Fruit fly (Drosophila melanogaster) whole organism, wandering third instar larva: ENCODE measurements around the gene CG43181.
A peak's percentile ranks its signal among the peaks of the same experiment; 100 is the strongest.

Experiments used
- CG9705 ChIP-seq: fragments of 200-800 bp; sonication (Bioruptor generic); optimal IDR thresholded peaks from 2 replicates; lab custom pipeline; 2018; ENCODE audit warnings: missing biosample characterization, mild to moderate bottlenecking, missing genetic modification characterization
- CrebA ChIP-seq: fragments of 200-800 bp; sonication (Bioruptor generic); optimal IDR thresholded peaks from 2 replicates; lab custom pipeline; 2016; ENCODE audit warnings: missing biosample characterization, mild to moderate bottlenecking, missing genetic modification characterization, borderline replicate concordance
- Dfd ChIP-seq: fragments of >200 bp; optimal IDR thresholded peaks from 2 replicates; lab custom pipeline; 2017; ENCODE audit warnings: missing biosample characterization, missing genetic modification characterization
- Dif ChIP-seq: fragments of 200-275, 200-300 bp; sonication (Bioruptor generic); optimal IDR thresholded peaks from 2 replicates; lab custom pipeline; 2018; ENCODE audit warnings: missing biosample characterization, missing genetic modification characterization; ENCODE audit not compliant: partially characterized antibody
- GATAd ChIP-seq: sonication (Bioruptor generic); optimal IDR thresholded peaks from 2 replicates; lab custom pipeline; 2016; ENCODE audit warnings: missing biosample characterization, missing genetic modification characterization
- HLH106 ChIP-seq: fragments of 200-800 bp; optimal IDR thresholded peaks from 3 replicates; lab custom pipeline; 2019; ENCODE audit warnings: missing biosample characterization, mild to moderate bottlenecking, missing genetic modification characterization, moderate library complexity
- Hnf4 ChIP-seq: fragments of 200-800 bp; sonication (Bioruptor generic); optimal IDR thresholded peaks from 2 replicates; lab custom pipeline; 2016; ENCODE audit warnings: missing biosample characterization, mild to moderate bottlenecking, missing genetic modification characterization
- Hr78 ChIP-seq: fragments of >200 bp; optimal IDR thresholded peaks from 2 replicates; lab custom pipeline; 2017; ENCODE audit warnings: missing biosample characterization, missing genetic modification characterization
- Hr83 ChIP-seq: fragments of 200-300 bp; sonication (Bioruptor generic); optimal IDR thresholded peaks from 2 replicates; lab custom pipeline; 2016; ENCODE audit warnings: missing biosample characterization, mild to moderate bottlenecking, missing genetic modification characterization, moderate library complexity; ENCODE audit not compliant: poor library complexity, severe bottlenecking
- Jra ChIP-seq: sonication (Bioruptor generic); optimal IDR thresholded peaks from 2 replicates; lab custom pipeline; 2016; ENCODE audit warnings: missing biosample characterization, missing genetic modification characterization
- N ChIP-seq: fragments of >200 bp; optimal IDR thresholded peaks from 2 replicates; lab custom pipeline; 2018; ENCODE audit warnings: missing biosample characterization, missing external identifiers, missing genetic modification characterization
- OdsH ChIP-seq: fragments of 200-800 bp; sonication (Bioruptor generic); optimal IDR thresholded peaks from 2 replicates; lab custom pipeline; 2016; ENCODE audit warnings: missing biosample characterization, mild to moderate bottlenecking, missing genetic modification characterization
- Rel ChIP-seq, 2 experiments: fragments of 200-800 bp; sonication (Bioruptor generic) in 1 of 2; optimal IDR thresholded peaks; 2 replicates in 1 of 2; 3 replicates in 1 of 2; lab custom pipeline; 2016 to 2019; ENCODE audit warnings: mild to moderate bottlenecking in 2 of 2, missing biosample characterization in 2 of 2, missing genetic modification characterization in 2 of 2, moderate library complexity in 1 of 2
- Sp1 ChIP-seq: fragments of 200-800 bp; sonication (Bioruptor generic); optimal IDR thresholded peaks from 3 replicates; lab custom pipeline; 2019; ENCODE audit warnings: missing biosample characterization, mild to moderate bottlenecking, missing genetic modification characterization, moderate library complexity
- Vsx2 ChIP-seq: fragments of 200-300, 225-300 bp; sonication (Bioruptor generic); optimal IDR thresholded peaks from 2 replicates; lab custom pipeline; 2018; ENCODE audit warnings: missing biosample characterization, missing genetic modification characterization; ENCODE audit not compliant: partially characterized antibody
- br ChIP-seq: fragments of 200-800 bp; sonication (Bioruptor generic); optimal IDR thresholded peaks from 2 replicates; lab custom pipeline; 2016; ENCODE audit warnings: missing biosample characterization, missing genetic modification characterization
- dl ChIP-seq, 2 experiments: fragments of 175-275, 200-275 bp in 1 of 2; fragments of 200-275 bp in 1 of 2; sonication (Bioruptor generic); optimal IDR thresholded peaks; lab custom pipeline; 2018; ENCODE audit warnings: mild to moderate bottlenecking in 2 of 2, missing biosample characterization in 2 of 2, missing genetic modification characterization in 2 of 2, moderate library complexity in 2 of 2; ENCODE audit not compliant: partially characterized antibody in 2 of 2, insufficient read depth in 1 of 2
- dmrt93B ChIP-seq: fragments of 200-800 bp; sonication (Bioruptor generic); optimal IDR thresholded peaks from 2 replicates; lab custom pipeline; 2018; ENCODE audit warnings: missing biosample characterization, mild to moderate bottlenecking, missing genetic modification characterization
- ey ChIP-seq: fragments of 200-800 bp; sonication (Bioruptor generic); optimal IDR thresholded peaks from 2 replicates; lab custom pipeline; 2016; ENCODE audit warnings: missing biosample characterization, missing genetic modification characterization
- foxo ChIP-seq, 2 experiments: fragments of 200-800 bp; sonication (Bioruptor generic); optimal IDR thresholded peaks; 2 replicates in 1 of 2; 3 replicates in 1 of 2; lab custom pipeline; 2016 to 2017; ENCODE audit warnings: missing biosample characterization in 2 of 2, missing genetic modification characterization in 2 of 2
- fru ChIP-seq: fragments of 200-800 bp; sonication (Bioruptor generic); optimal IDR thresholded peaks from 3 replicates; lab custom pipeline; 2016; ENCODE audit warnings: missing biosample characterization, mild to moderate bottlenecking, missing genetic modification characterization
- h ChIP-seq: fragments of 200-800 bp; sonication (Bioruptor generic); optimal IDR thresholded peaks from 3 replicates; lab custom pipeline; 2016; ENCODE audit warnings: missing biosample characterization, mild to moderate bottlenecking, missing genetic modification characterization
- lola ChIP-seq: fragments of >200 bp; optimal IDR thresholded peaks from 2 replicates; lab custom pipeline; 2017; ENCODE audit warnings: missing biosample characterization, missing genetic modification characterization
- pan ChIP-seq: fragments of >200 bp; optimal IDR thresholded peaks from 2 replicates; lab custom pipeline; 2017
- psq ChIP-seq: fragments of 200-800 bp; sonication (Bioruptor generic); optimal IDR thresholded peaks from 3 replicates; lab custom pipeline; 2017; ENCODE audit warnings: missing biosample characterization, mild to moderate bottlenecking, missing genetic modification characterization, moderate library complexity
- sage ChIP-seq: fragments of 200-800 bp; sonication (Bioruptor generic); optimal IDR thresholded peaks from 2 replicates; lab custom pipeline; 2016; ENCODE audit warnings: missing biosample characterization, mild to moderate bottlenecking, missing genetic modification characterization
- sv ChIP-seq: fragments of 200-800 bp; sonication (Bioruptor generic); optimal IDR thresholded peaks from 3 replicates; lab custom pipeline; 2016; ENCODE audit warnings: missing biosample characterization, missing genetic modification characterization
- usp ChIP-seq: fragments of >200 bp; optimal IDR thresholded peaks from 2 replicates; lab custom pipeline; 2017; ENCODE audit warnings: missing biosample characterization, missing genetic modification characterization

CG43181 gene

dm6 chrX:334624-335292 lies 15.6 kb upstream of the CG43181 start:
- peak; percentile 20 for TF ChIP-seq Dif (GFP tag; lab: Kevin White, UChicago)
- TF ChIP-seq HLH106 (tag; lab: Kevin White, UChicago): no peak
- peak; percentile 59 for TF ChIP-seq Vsx2
- TF ChIP-seq psq: no peak
- TF ChIP-seq foxo (GFP tag; optimal IDR thresholded peaks at IDR 0.05; lab: Kevin White, UChicago): peak in 1 of 2 experiments; percentile 10
- TF ChIP-seq fru (GFP tag; lab: Kevin White, UChicago): peak; percentile 10
- TF ChIP-seq sage (GFP tag; lab: Kevin White, UChicago): no peak
- TF ChIP-seq h: peak; percentile 7
- peak; percentile 26 to 50 for TF ChIP-seq dl (GFP tag; optimal IDR thresholded peaks at IDR 0.05; lab: Kevin White, UChicago; ENCODE audit: insufficient read depth in 1 of 2, partially characterized antibody in 2 of 2)

DNA sequence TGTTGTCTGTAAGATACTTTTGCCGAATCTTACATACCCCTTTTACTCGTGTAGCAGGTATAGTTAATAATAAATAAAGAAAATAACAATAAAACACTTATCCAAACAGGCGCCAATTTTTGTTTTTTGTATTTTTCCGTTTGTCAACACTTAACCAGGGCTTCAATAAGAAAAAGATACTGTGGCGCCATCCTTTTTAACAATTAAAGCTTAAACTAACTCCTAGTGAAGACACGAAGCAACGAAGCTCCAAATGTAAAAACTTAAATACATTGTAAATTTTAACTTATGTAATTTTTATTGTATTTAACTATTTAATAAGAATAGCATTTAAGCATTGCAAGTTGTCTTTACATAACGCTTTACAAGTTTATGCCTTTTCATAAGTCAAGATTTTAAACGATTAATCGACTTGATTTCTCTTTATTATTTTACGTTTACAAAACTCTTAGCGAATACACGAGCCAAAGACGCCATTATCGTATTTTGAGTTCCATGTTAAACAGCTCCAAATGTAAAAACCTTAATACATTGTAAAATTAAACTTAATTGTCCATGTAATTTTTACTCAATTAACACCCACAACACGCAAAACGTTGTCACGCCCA lies 13.6 kb upstream of the CG43181 start:
- TF ChIP-seq sv: no peak
- no peak for TF ChIP-seq dl (GFP tag; optimal IDR thresholded peaks at IDR 0.05; lab: Kevin White, UChicago; ENCODE audit: insufficient read depth in 1 of 2, partially characterized antibody in 2 of 2)
- TF ChIP-seq foxo (GFP tag; optimal IDR thresholded peaks at IDR 0.05; lab: Kevin White, UChicago): peak in 1 of 2 experiments; percentile 16
- peak; percentile 4 for TF ChIP-seq Hr83 (GFP tag; lab: Kevin White, UChicago)
- no peak for TF ChIP-seq Vsx2
- peak; percentile 41 for TF ChIP-seq Hnf4 (GFP tag; lab: Kevin White, UChicago)
- TF ChIP-seq Dif (GFP tag; lab: Kevin White, UChicago): no peak
- TF ChIP-seq usp: no peak
- no peak for TF ChIP-seq CrebA (GFP tag; lab: Kevin White, UChicago)
- no peak for TF ChIP-seq Hr78 (GFP tag; lab: Kevin White, UChicago)
- no peak for TF ChIP-seq N

DNA sequence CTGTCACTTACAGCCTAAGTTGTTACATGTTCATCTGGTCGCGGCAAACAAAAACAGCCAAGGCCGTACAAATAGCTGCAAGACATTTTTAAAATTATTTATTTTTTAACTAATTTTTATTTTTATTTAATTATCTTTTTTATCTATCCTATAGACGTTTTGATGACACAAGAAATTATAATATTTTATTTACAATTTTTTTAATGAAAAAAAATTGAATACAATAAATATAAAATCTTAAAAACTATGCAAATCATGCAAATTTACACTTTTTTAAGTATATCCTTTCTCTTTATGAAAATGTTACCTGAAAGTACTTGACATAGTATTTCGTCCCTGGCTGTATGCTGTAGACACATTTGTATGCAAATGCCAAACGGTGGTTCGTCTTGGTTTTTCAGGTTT lies 12.2 kb upstream of the CG43181 start:
- no peak for TF ChIP-seq sv
- no peak for TF ChIP-seq Rel (GFP tag; optimal IDR thresholded peaks at IDR 0.05; lab: Kevin White, UChicago)
- TF ChIP-seq Rel (tag; optimal IDR thresholded peaks at IDR 0.05; lab: Kevin White, UChicago): no peak
- no peak for TF ChIP-seq Jra
- peak; percentile 31 for TF ChIP-seq HLH106 (tag; lab: Kevin White, UChicago)
- TF ChIP-seq Vsx2: no peak
- no peak for TF ChIP-seq Hr83 (GFP tag; lab: Kevin White, UChicago)
- no peak for TF ChIP-seq Dfd (GFP tag; lab: Kevin White, UChicago)
- no peak for TF ChIP-seq dmrt93B (GFP tag; lab: Kevin White, UChicago)
- no peak for TF ChIP-seq usp
- peak in 1 of 2 experiments; percentile 14 for TF ChIP-seq foxo (GFP tag; optimal IDR thresholded peaks at IDR 0.05; lab: Kevin White, UChicago)
- TF ChIP-seq Sp1 (GFP tag; lab: Kevin White, UChicago): peak; percentile 27
- TF ChIP-seq sage (GFP tag; lab: Kevin White, UChicago): no peak
- no peak for TF ChIP-seq Hnf4 (GFP tag; lab: Kevin White, UChicago)

dm6 chrX:339866-340571 lies 10.3 kb upstream of the CG43181 start:
- TF ChIP-seq psq (peak; percentile 4), dmrt93B (GFP tag; lab: Kevin White, UChicago) (no peak), sage (GFP tag; lab: Kevin White, UChicago) (no peak), fru (GFP tag; lab: Kevin White, UChicago) (peak; percentile 32), Vsx2 (no peak), lola (GFP tag; lab: Kevin White, UChicago) (no peak), pan (lab: Kevin White, UChicago) (no peak), Dfd (GFP tag; lab: Kevin White, UChicago) (no peak), ey (no peak), GATAd (GFP tag; lab: Kevin White, UChicago) (no peak), foxo (GFP tag; optimal IDR thresholded peaks at IDR 0.05; lab: Kevin White, UChicago) (peak in 1 of 2 experiments; percentile 20), Dif (GFP tag; lab: Kevin White, UChicago) (no peak), br (GFP tag; lab: Kevin White, UChicago) (no peak), Hr78 (GFP tag; lab: Kevin White, UChicago) (no peak), OdsH (GFP tag; lab: Kevin White, UChicago) (peak; percentile 8), Sp1 (GFP tag; lab: Kevin White, UChicago) (peak; percentile 8), CG9705 (GFP tag; lab: Kevin White, UChicago) (no peak)
